Worm (Caenorhabditis elegans) whole organism, L1 larva: ENCODE measurements around the gene clec-150.

Source experiments
- aha-1 ChIP-seq: fragments of 150-350 bp; optimal IDR thresholded peaks from 2 replicates; lab custom pipeline; 2014; ENCODE audit warnings: missing biosample characterization, missing genetic modification characterization
- aly-2 ChIP-seq: fragments of 150-350 bp; optimal IDR thresholded peaks from 2 replicates; lab custom pipeline; 2014; ENCODE audit warnings: missing biosample characterization, missing genetic modification characterization
- blmp-1 ChIP-seq: fragments of 150-350 bp; optimal IDR thresholded peaks from 2 replicates; lab custom pipeline; 2014; ENCODE audit warnings: missing biosample characterization, missing genetic modification characterization
- ceh-88 ChIP-seq: fragments of 200-800 bp; sonication (Bioruptor generic); IDR thresholded peaks from 2 replicates; pipeline ENCODE4 v1.3.6; 2022; ENCODE audit warnings: missing genetic modification characterization, missing compliant biosample characterization
- ceh-90 ChIP-seq: sonication (generic microtip); optimal IDR thresholded peaks from 2 replicates; lab custom pipeline; 2016; ENCODE audit warnings: missing genetic modification characterization, missing compliant biosample characterization
- efl-1 ChIP-seq, 4 experiments: fragments of 150-350 bp; optimal IDR thresholded peaks in 3 of 4; peaks in 1 of 4; 1 replicate in 1 of 4; 2 replicates in 3 of 4; lab custom pipeline; 2014; ENCODE audit warnings: missing biosample characterization in 2 of 4, missing genetic modification characterization in 2 of 4, missing genetic modification reagents in 2 of 4
- elt-2 ChIP-seq: sonication (generic microtip); optimal IDR thresholded peaks from 2 replicates; lab custom pipeline; 2016; ENCODE audit warnings: missing genetic modification characterization, mild to moderate bottlenecking, inconsistent platforms, missing compliant biosample characterization, missing genetic modification reagents
- grh-1 ChIP-seq: fragments of 200-800 bp; sonication (Bioruptor generic); IDR thresholded peaks from 2 replicates; pipeline ENCODE4 v1.3.6; 2022; ENCODE audit warnings: missing genetic modification reagents, missing genetic modification characterization, missing compliant biosample characterization
- hpl-2 ChIP-seq: fragments of 150-350 bp; optimal IDR thresholded peaks from 2 replicates; lab custom pipeline; 2014; ENCODE audit warnings: missing biosample characterization, missing genetic modification reagents, missing genetic modification characterization
- isw-1 ChIP-seq: fragments of 200-800 bp; sonication (Bioruptor generic); IDR thresholded peaks from 2 replicates; pipeline ENCODE4 v1.3.6; 2022; ENCODE audit warnings: missing genetic modification characterization, missing compliant biosample characterization
- jun-1 ChIP-seq: fragments of 150-350 bp; optimal IDR thresholded peaks from 2 replicates; lab custom pipeline; 2014; ENCODE audit warnings: missing biosample characterization, missing genetic modification reagents, missing genetic modification characterization
- lin-14 ChIP-seq: fragments of 200-800 bp; sonication (Bioruptor generic); optimal IDR thresholded peaks from 2 replicates; lab custom pipeline; 2018; ENCODE audit warnings: mild to moderate bottlenecking, missing genetic modification characterization, moderate library complexity, missing compliant biosample characterization
- lin-39 ChIP-seq: fragments of 150-350 bp; optimal IDR thresholded peaks from 2 replicates; lab custom pipeline; 2014; ENCODE audit warnings: missing biosample characterization, missing genetic modification reagents, missing genetic modification characterization
- lsy-2 ChIP-seq, 2 experiments: fragments of 150-350 bp; optimal IDR thresholded peaks; 2 replicates each; lab custom pipeline; 2014; ENCODE audit warnings: missing biosample characterization in 2 of 2, missing genetic modification characterization in 2 of 2
- mef-2 ChIP-seq: fragments of 150-350 bp; optimal IDR thresholded peaks from 2 replicates; lab custom pipeline; 2014; ENCODE audit warnings: missing biosample characterization, missing genetic modification characterization
- mep-1 ChIP-seq: fragments of 150-350 bp; optimal IDR thresholded peaks from 2 replicates; lab custom pipeline; 2014; ENCODE audit warnings: missing biosample characterization, missing genetic modification characterization
- nhr-12 ChIP-seq: sonication (generic microtip); optimal IDR thresholded peaks from 2 replicates; lab custom pipeline; 2017; ENCODE audit warnings: missing biosample characterization, missing genetic modification characterization
- nhr-71 ChIP-seq: sonication (generic microtip); optimal IDR thresholded peaks from 2 replicates; lab custom pipeline; 2016; ENCODE audit warnings: mild to moderate bottlenecking, missing genetic modification characterization, moderate library complexity, missing compliant biosample characterization
- nhr-84 ChIP-seq: sonication (generic microtip); optimal IDR thresholded peaks from 2 replicates; lab custom pipeline; 2017; ENCODE audit warnings: missing biosample characterization, missing genetic modification characterization
- nhr-85 ChIP-seq: sonication (generic microtip); peaks from one replicate; lab custom pipeline; 2016; ENCODE audit warnings: missing genetic modification characterization, inconsistent platforms, missing compliant biosample characterization
- pag-3 ChIP-seq: sonication (generic microtip); optimal IDR thresholded peaks from 2 replicates; lab custom pipeline; 2017; ENCODE audit warnings: missing genetic modification characterization, mild to moderate bottlenecking, missing compliant biosample characterization, antibody characterized with exemption, borderline replicate concordance; ENCODE audit not compliant: insufficient read depth
- rnt-1 ChIP-seq: sonication (generic microtip); optimal IDR thresholded peaks from 2 replicates; lab custom pipeline; 2016; ENCODE audit warnings: mild to moderate bottlenecking, missing genetic modification characterization, moderate library complexity, missing compliant biosample characterization
- skn-1 ChIP-seq: fragments of 150-350 bp; optimal IDR thresholded peaks from 2 replicates; lab custom pipeline; 2014; ENCODE audit warnings: missing biosample characterization, missing genetic modification characterization
- sup-37 ChIP-seq: fragments of 200-800 bp; sonication (Bioruptor generic); optimal IDR thresholded peaks from 2 replicates; lab custom pipeline; 2018; ENCODE audit warnings: mild to moderate bottlenecking, missing genetic modification characterization, missing compliant biosample characterization
- unc-62 ChIP-seq: fragments of 150-350 bp; optimal IDR thresholded peaks from 2 replicates; lab custom pipeline; 2014; ENCODE audit warnings: missing biosample characterization, missing genetic modification reagents, missing genetic modification characterization
- unc-86 ChIP-seq: sonication (generic microtip); optimal IDR thresholded peaks from 2 replicates; lab custom pipeline; 2016; ENCODE audit warnings: missing genetic modification characterization, missing compliant biosample characterization
- ztf-11 ChIP-seq, 2 experiments: sonication (generic microtip); optimal IDR thresholded peaks; 2 replicates each; lab custom pipeline; 2016 to 2017; ENCODE audit warnings: missing genetic modification characterization in 2 of 2, missing biosample characterization in 1 of 2, missing compliant biosample characterization in 1 of 2

clec-150 gene

ce11 chrIII:1052291-1052690, 49.8 kb downstream of the clec-150 start:
- TF ChIP-seq pag-3 (no peak), nhr-71 (tag; lab: Kevin White, UChicago) (no peak), elt-2 (no peak), rnt-1 (tag; lab: Kevin White, UChicago) (no peak), hpl-2 (GFP tag; lab: Kevin White, UChicago) (no peak), nhr-85 (no peak), unc-62 (GFP tag; lab: Kevin White, UChicago) (no peak), aha-1 (tag; lab: Kevin White, UChicago) (no peak), grh-1 (GFP tag; lab: Robert Waterston, UW) (no peak), isw-1 (GFP tag; lab: Robert Waterston, UW) (no peak), ztf-11 (tag; optimal IDR thresholded peaks at IDR 0.05; lab: Kevin White, UChicago) (no peak), blmp-1 (tag; lab: Kevin White, UChicago) (no peak), skn-1 (tag; lab: Kevin White, UChicago) (no peak), lsy-2 (tag; optimal IDR thresholded peaks at IDR 0.05; lab: Kevin White, UChicago) (no peak)
- TF ChIP-seq, all 84 proteins: peak for 0

- TF ChIP-seq nhr-85 (peak; percentile 48), nhr-12 (tag; lab: Kevin White, UChicago) (no peak), blmp-1 (tag; lab: Kevin White, UChicago) (peak; percentile 7), mef-2 (tag; lab: Kevin White, UChicago) (no peak), mep-1 (no peak), ceh-90 (tag; lab: Kevin White, UChicago) (no peak), skn-1 (tag; lab: Kevin White, UChicago) (no peak), sup-37 (no peak), aly-2 (tag; lab: Kevin White, UChicago) (no peak), lin-14 (GFP tag; lab: Kevin White, UChicago) (no peak), jun-1 (tag; lab: Kevin White, UChicago) (no peak), unc-86 (no peak), lin-39 (tag; lab: Kevin White, UChicago) (no peak), aha-1 (tag; lab: Kevin White, UChicago) (no peak)
Measured at ce11 chrIII:1053067-1053466, 50.6 kb downstream of the clec-150 start, which contains the start of gene fbxo-11.2. TSS of gene fbxo-11.2 (minus strand) at chrIII:1053242.

ce11 chrIII:1054096-1054495, 51.6 kb downstream of the clec-150 start:
- TF ChIP-seq efl-1 (optimal IDR thresholded peaks at IDR 0.05; lab: Kevin White, UChicago), result no peak
- peak in 1 of 2 experiments; percentile 63 for TF ChIP-seq efl-1 (GFP tag; optimal IDR thresholded peaks at IDR 0.05 in 1 of 2; lab: Kevin White, UChicago)
- no peak for TF ChIP-seq lsy-2 (tag; optimal IDR thresholded peaks at IDR 0.05; lab: Kevin White, UChicago)
- TF ChIP-seq blmp-1 (tag; lab: Kevin White, UChicago), result peak; percentile 74
- no peak for TF ChIP-seq hpl-2 (GFP tag; lab: Kevin White, UChicago)
- no peak for TF ChIP-seq nhr-84
- TF ChIP-seq ceh-88 (GFP tag; lab: Robert Waterston, UW), result no peak
